Worm (Caenorhabditis elegans) whole organism, L3 larva: ENCODE measurements around the gene F36H1.3.

Experiments
- R02D3.7 ChIP-seq: fragments of 150-350 bp; optimal IDR thresholded peaks from 2 replicates; lab custom pipeline; 2014; ENCODE audit warnings: missing biosample characterization, missing genetic modification characterization
- ZK546.5 ChIP-seq: sonication (generic microtip); optimal IDR thresholded peaks from 2 replicates; lab custom pipeline; 2017; ENCODE audit warnings: missing biosample characterization, missing genetic modification characterization
- aly-2 ChIP-seq: fragments of 150-350 bp; optimal IDR thresholded peaks from 2 replicates; lab custom pipeline; 2014; ENCODE audit warnings: missing biosample characterization, missing genetic modification characterization
- ama-1 ChIP-seq: fragments of 150-350 bp; optimal IDR thresholded peaks from 2 replicates; lab custom pipeline; 2018
- ceh-16 ChIP-seq: sonication (generic microtip); optimal IDR thresholded peaks from 2 replicates; lab custom pipeline; 2017; ENCODE audit warnings: missing biosample characterization, missing genetic modification characterization
- ceh-28 ChIP-seq: fragments of 150-350 bp; optimal IDR thresholded peaks from 2 replicates; lab custom pipeline; 2014; ENCODE audit warnings: missing biosample characterization, missing genetic modification reagents, missing genetic modification characterization
- egl-27 ChIP-seq: sonication (generic microtip); optimal IDR thresholded peaks from 4 replicates; lab custom pipeline; 2017; ENCODE audit warnings: missing biosample characterization, missing genetic modification reagents, missing genetic modification characterization
- egl-5 ChIP-seq: fragments of 150-350 bp; optimal IDR thresholded peaks from 2 replicates; lab custom pipeline; 2017; ENCODE audit warnings: missing biosample characterization, missing genetic modification reagents, missing genetic modification characterization, inconsistent platforms
- elt-1 ChIP-seq: fragments of 150-350 bp; optimal IDR thresholded peaks from 2 replicates; lab custom pipeline; 2014; ENCODE audit warnings: missing biosample characterization, missing genetic modification characterization
- elt-2 ChIP-seq: sonication (generic microtip); optimal IDR thresholded peaks from 2 replicates; lab custom pipeline; 2016; ENCODE audit warnings: missing genetic modification reagents, mild to moderate bottlenecking, missing genetic modification characterization, missing compliant biosample characterization
- fkh-2 ChIP-seq: fragments of 150-350 bp; optimal IDR thresholded peaks from 2 replicates; lab custom pipeline; 2014; ENCODE audit warnings: missing biosample characterization, missing genetic modification reagents, missing genetic modification characterization
- fos-1 ChIP-seq: fragments of 150-350 bp; optimal IDR thresholded peaks from 2 replicates; lab custom pipeline; 2014; ENCODE audit warnings: missing biosample characterization, missing genetic modification characterization
- hmg-11 ChIP-seq: sonication (generic microtip); optimal IDR thresholded peaks from 2 replicates; lab custom pipeline; 2016; ENCODE audit warnings: missing genetic modification characterization, missing compliant biosample characterization
- jun-1 ChIP-seq: fragments of 150-350 bp; optimal IDR thresholded peaks from 2 replicates; lab custom pipeline; 2014; ENCODE audit warnings: missing biosample characterization, missing genetic modification reagents, missing genetic modification characterization
- lin-15B ChIP-seq: fragments of 150-350 bp; optimal IDR thresholded peaks from 2 replicates; lab custom pipeline; 2014; ENCODE audit warnings: missing biosample characterization, missing genetic modification characterization
- lin-39 ChIP-seq: fragments of 150-350 bp; optimal IDR thresholded peaks from 2 replicates; lab custom pipeline; 2018; ENCODE audit warnings: missing biosample characterization, missing genetic modification reagents, missing genetic modification characterization
- lsy-12 ChIP-seq: sonication (generic microtip); optimal IDR thresholded peaks from 2 replicates; lab custom pipeline; 2016; ENCODE audit warnings: mild to moderate bottlenecking, missing genetic modification characterization, missing compliant biosample characterization
- mml-1 ChIP-seq: fragments of 150-350 bp; sonication (generic microtip); optimal IDR thresholded peaks from 3 replicates; lab custom pipeline; 2014; ENCODE audit warnings: missing biosample characterization, missing genetic modification characterization
- nfya-1 ChIP-seq: sonication (generic microtip); optimal IDR thresholded peaks from 2 replicates; lab custom pipeline; 2017; ENCODE audit warnings: missing genetic modification characterization, mild to moderate bottlenecking, missing compliant biosample characterization, antibody characterized with exemption, moderate library complexity; ENCODE audit not compliant: insufficient read depth
- nhr-11 ChIP-seq: fragments of 150-350 bp; optimal IDR thresholded peaks from 2 replicates; lab custom pipeline; 2014; ENCODE audit warnings: missing biosample characterization, missing genetic modification characterization
- nhr-12 ChIP-seq: fragments of 150-350 bp; optimal IDR thresholded peaks from 2 replicates; lab custom pipeline; 2014; ENCODE audit warnings: missing biosample characterization, missing genetic modification characterization
- nhr-23 ChIP-seq: fragments of 150-350 bp; optimal IDR thresholded peaks from 2 replicates; lab custom pipeline; 2014; ENCODE audit warnings: missing biosample characterization, missing genetic modification reagents, missing genetic modification characterization
- nhr-237 ChIP-seq: fragments of 150-350 bp; optimal IDR thresholded peaks from 2 replicates; lab custom pipeline; 2014; ENCODE audit warnings: missing biosample characterization, missing genetic modification characterization
- nhr-28 ChIP-seq: fragments of 150-350 bp; optimal IDR thresholded peaks from 2 replicates; lab custom pipeline; 2014; ENCODE audit warnings: missing biosample characterization, missing genetic modification characterization
- nhr-43 ChIP-seq: sonication (generic microtip); optimal IDR thresholded peaks from 2 replicates; lab custom pipeline; 2016; ENCODE audit warnings: mild to moderate bottlenecking, missing genetic modification characterization, missing compliant biosample characterization; ENCODE audit not compliant: poor library complexity, severe bottlenecking
- nhr-67 ChIP-seq: fragments of 150-350 bp; optimal IDR thresholded peaks from 2 replicates; lab custom pipeline; 2014; ENCODE audit warnings: missing biosample characterization, missing genetic modification characterization
- nhr-76 ChIP-seq: fragments of 150-350 bp; sonication (generic microtip); optimal IDR thresholded peaks from 5 replicates; lab custom pipeline; 2014; ENCODE audit warnings: missing biosample characterization, missing genetic modification characterization
- nhr-77 ChIP-seq: fragments of 150-350 bp; optimal IDR thresholded peaks from 2 replicates; lab custom pipeline; 2014; ENCODE audit warnings: missing biosample characterization, missing genetic modification characterization
- pha-4 ChIP-seq: fragments of 150-350 bp; optimal IDR thresholded peaks from 2 replicates; lab custom pipeline; 2014; ENCODE audit warnings: missing biosample characterization, missing genetic modification reagents, missing genetic modification characterization
- pqm-1 ChIP-seq: fragments of 150-350 bp; optimal IDR thresholded peaks from 2 replicates; lab custom pipeline; 2017; ENCODE audit warnings: missing biosample characterization, missing genetic modification characterization, inconsistent platforms
- sea-2 ChIP-seq: fragments of 150-350 bp; sonication (generic microtip); optimal IDR thresholded peaks from 4 replicates; lab custom pipeline; 2014; ENCODE audit warnings: missing biosample characterization, missing genetic modification reagents, missing genetic modification characterization
- snpc-4 ChIP-seq: fragments of 150-350 bp; optimal IDR thresholded peaks from 2 replicates; lab custom pipeline; 2014; ENCODE audit warnings: missing biosample characterization, missing genetic modification characterization
- unc-39 ChIP-seq: sonication (generic microtip); optimal IDR thresholded peaks from 4 replicates; lab custom pipeline; 2017; ENCODE audit warnings: missing biosample characterization, missing genetic modification characterization
- unc-62 ChIP-seq: fragments of 150-350 bp; sonication (generic microtip); optimal IDR thresholded peaks from 4 replicates; lab custom pipeline; 2014; ENCODE audit warnings: missing biosample characterization, missing genetic modification reagents, missing genetic modification characterization
- zag-1 ChIP-seq: fragments of 150-350 bp; optimal IDR thresholded peaks from 2 replicates; lab custom pipeline; 2014; ENCODE audit warnings: missing biosample characterization, missing genetic modification characterization
- ztf-4 ChIP-seq: fragments of 150-350 bp; optimal IDR thresholded peaks from 2 replicates; lab custom pipeline; 2014; ENCODE audit warnings: missing biosample characterization, missing genetic modification characterization

The F36H1.3 gene

ce11 chrIV:11037118-11037719 is 12.7 kb upstream of the F36H1.3 start:
- peak; percentile 45 for TF ChIP-seq pqm-1 (tag; lab: Kevin White, UChicago)
- TF ChIP-seq elt-2: peak; percentile 69
- no peak for TF ChIP-seq R02D3.7 (tag; lab: Kevin White, UChicago)
- TF ChIP-seq nhr-77 (tag; lab: Kevin White, UChicago): peak; percentile 26
- TF ChIP-seq ZK546.5 (tag; lab: Kevin White, UChicago): no peak

DNA sequence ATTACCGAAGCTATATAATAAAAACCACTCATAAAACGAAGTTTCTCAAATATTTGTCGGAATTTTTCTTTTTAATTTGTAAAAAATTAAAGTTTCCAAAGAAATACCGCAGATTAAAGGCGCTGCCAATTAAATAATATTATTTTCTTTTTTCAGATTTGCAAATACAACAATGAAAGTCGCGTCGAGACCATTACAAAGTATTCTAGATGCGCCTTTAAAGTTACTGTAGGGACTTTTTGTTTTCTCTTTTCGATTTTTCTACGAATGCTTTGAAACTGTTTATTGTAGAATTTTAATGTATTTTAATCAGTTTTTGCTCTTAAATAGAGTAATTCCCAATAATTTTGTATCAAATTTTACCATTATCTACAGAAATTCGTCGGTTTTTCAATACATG is 11.7 kb upstream of the F36H1.3 start:
- no peak for TF ChIP-seq nhr-12 (tag; lab: Kevin White, UChicago)
- TF ChIP-seq mml-1 (tag; lab: Kevin White, UChicago): no peak
- no peak for TF ChIP-seq nhr-23 (tag; lab: Kevin White, UChicago)
- TF ChIP-seq egl-27: no peak
- no peak for TF ChIP-seq fos-1 (tag; lab: Kevin White, UChicago)
- no peak for TF ChIP-seq hmg-11 (tag; lab: Kevin White, UChicago)

DNA sequence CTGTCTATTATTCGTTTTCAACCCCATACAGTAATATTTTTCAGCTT is 11.5 kb upstream of the F36H1.3 start, which contains the start of gene kdin-1:
Gene kdin-1, plus strand, starts transcription at position 38 of the 47 bp plus-strand sequence.
- TF ChIP-seq nhr-77 (tag; lab: Kevin White, UChicago): no peak
- no peak for TF ChIP-seq unc-39 (tag; lab: Kevin White, UChicago)
- TF ChIP-seq jun-1: no peak
- TF ChIP-seq ceh-28 (tag; lab: Kevin White, UChicago): no peak
- no peak for TF ChIP-seq lsy-12 (tag; lab: Kevin White, UChicago)
- no peak for TF ChIP-seq nhr-11
- TF ChIP-seq nhr-67 (tag; lab: Kevin White, UChicago): no peak
- TF ChIP-seq R02D3.7 (tag; lab: Kevin White, UChicago): no peak
- TF ChIP-seq fkh-2 (tag; lab: Kevin White, UChicago): no peak
- TF ChIP-seq sea-2 (GFP tag; lab: Kevin White, UChicago): no peak
- TF ChIP-seq fos-1 (tag; lab: Kevin White, UChicago): no peak
- no peak for TF ChIP-seq lin-15B (tag; lab: Kevin White, UChicago)

- TF ChIP-seq nfya-1: peak; percentile 28
- peak; percentile 50 for TF ChIP-seq snpc-4
- TF ChIP-seq pqm-1 (tag; lab: Kevin White, UChicago): no peak
- no peak for TF ChIP-seq R02D3.7 (tag; lab: Kevin White, UChicago)
- no peak for TF ChIP-seq aly-2 (tag; lab: Kevin White, UChicago)
- TF ChIP-seq pha-4 (tag; lab: Kevin White, UChicago): peak; percentile 20
- TF ChIP-seq ama-1 (lab: Kevin White, UChicago): no peak
- TF ChIP-seq hmg-11 (tag; lab: Kevin White, UChicago): peak; percentile 55
- TF ChIP-seq lin-39: no peak
Observed at ce11 chrIV:11038665-11039064, 11.3 kb upstream of the F36H1.3 start.

DNA sequence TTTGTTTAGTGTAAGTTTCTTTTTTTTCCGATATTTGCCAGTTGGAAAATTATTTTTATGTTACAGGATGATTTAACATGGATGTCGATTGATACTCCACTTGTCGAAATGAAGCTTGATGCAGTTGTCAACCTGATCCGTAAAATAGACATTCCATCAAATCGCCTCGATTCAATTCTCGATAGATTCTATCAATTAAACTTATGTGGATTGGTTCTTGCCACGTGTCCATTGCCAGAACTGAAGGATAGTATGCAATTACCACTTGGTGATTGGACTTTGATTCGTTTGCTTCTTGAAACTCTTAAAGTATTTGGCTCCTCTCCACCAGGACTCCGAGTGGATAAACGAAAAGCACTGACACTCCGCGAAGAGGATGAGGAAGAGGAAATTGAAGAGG is 5.6 kb upstream of the F36H1.3 start:
- TF ChIP-seq elt-1 (no peak), lin-39 (no peak), ZK546.5 (tag; lab: Kevin White, UChicago) (no peak), unc-62 (GFP tag; lab: Kevin White, UChicago) (no peak), mml-1 (tag; lab: Kevin White, UChicago) (no peak), nhr-237 (tag; lab: Kevin White, UChicago) (no peak), nhr-43 (tag; lab: Kevin White, UChicago) (no peak), ztf-4 (no peak), ceh-16 (tag; lab: Kevin White, UChicago) (no peak), ama-1 (lab: Kevin White, UChicago) (no peak), zag-1 (tag; lab: Kevin White, UChicago) (no peak), nhr-76 (tag; lab: Kevin White, UChicago) (no peak), lin-15B (tag; lab: Kevin White, UChicago) (no peak), egl-5 (tag; lab: Kevin White, UChicago) (no peak), nhr-28 (tag; lab: Kevin White, UChicago) (no peak), pha-4 (tag; lab: Kevin White, UChicago) (no peak)
- TF ChIP-seq, all 47 proteins: peak for 0
